Worm (Caenorhabditis elegans) whole organism, L4/young adult: ENCODE data around the gene tbx-40.

Experiments
- dao-5 ChIP-seq: sonication (generic microtip); optimal IDR thresholded peaks from 2 replicates; lab custom pipeline; 2016; ENCODE audit warnings: missing genotype, missing genetic modification characterization, moderate library complexity, missing compliant biosample characterization
- him-1 ChIP-seq: sonication (generic microtip); optimal IDR thresholded peaks from 2 replicates; lab custom pipeline; 2016; ENCODE audit warnings: missing genotype, missing genetic modification reagents, missing genetic modification characterization, missing compliant biosample characterization

DNA sequence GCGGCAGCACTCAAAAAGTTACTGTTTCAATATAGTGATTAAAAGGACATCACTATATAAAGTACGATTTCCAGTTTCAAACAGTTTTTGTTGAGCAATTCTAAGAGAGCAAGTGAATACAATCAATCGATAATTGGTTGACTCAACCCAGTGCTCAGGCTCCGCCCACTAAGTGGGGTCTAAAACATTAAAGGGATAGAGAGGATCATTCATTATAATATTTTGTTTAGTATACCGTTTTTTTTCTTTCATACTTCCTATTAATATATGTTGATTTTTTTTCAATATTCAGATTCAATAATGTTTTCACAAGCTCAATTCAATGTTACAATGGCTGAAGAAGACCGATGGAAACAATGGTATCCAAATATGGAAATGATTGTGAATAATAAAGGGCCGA is 4.4 kb downstream of the tbx-40 start, which contains the start of gene tbx-39:
- TF ChIP-seq him-1 (tag; lab: Kevin White, UChicago), result no peak
- TF ChIP-seq dao-5 (tag; lab: Kevin White, UChicago), result no peak
